Worm (Caenorhabditis elegans) whole organism, L4/young adult: ENCODE results near the gene C39B10.3.

Experiments used
- W03F9.2 ChIP-seq: fragments of 150-350 bp; optimal IDR thresholded peaks from 2 replicates; lab custom pipeline; 2014; ENCODE audit warnings: missing biosample characterization, missing genetic modification characterization
- dao-5 ChIP-seq: sonication (generic microtip); optimal IDR thresholded peaks from 2 replicates; lab custom pipeline; 2016; ENCODE audit warnings: missing genotype, missing genetic modification characterization, moderate library complexity, missing compliant biosample characterization
- him-1 ChIP-seq: sonication (generic microtip); optimal IDR thresholded peaks from 2 replicates; lab custom pipeline; 2016; ENCODE audit warnings: missing genotype, missing genetic modification reagents, missing genetic modification characterization, missing compliant biosample characterization

DNA sequence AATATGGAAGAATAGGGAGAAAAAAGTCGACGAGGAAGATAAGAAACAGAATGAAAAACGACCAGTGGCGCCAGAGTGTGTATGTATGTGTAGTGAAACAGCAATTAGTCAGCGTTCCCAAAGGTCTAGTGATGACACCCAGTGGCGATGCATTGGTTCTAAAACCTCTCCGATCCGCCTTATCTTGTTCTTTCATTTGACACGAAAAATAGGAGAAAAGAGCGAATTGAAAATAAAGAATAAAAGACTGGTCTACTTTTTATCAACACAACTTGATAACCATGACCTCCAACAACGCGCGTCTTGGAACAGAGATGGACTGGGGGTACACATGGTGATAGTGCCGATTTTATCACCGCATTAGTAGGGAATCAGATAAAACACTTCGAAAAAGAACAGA is 13.1 kb upstream of the C39B10.3 start:
- no peak for TF ChIP-seq W03F9.2 (tag; lab: Kevin White, UChicago)
- no peak for TF ChIP-seq him-1 (tag; lab: Kevin White, UChicago)
- TF ChIP-seq dao-5 (tag; lab: Kevin White, UChicago), result no peak
